Fruit fly (Drosophila melanogaster) whole organism, embryonic: Measurements from ENCODE around the gene Nrx-IV.
A peak's percentile ranks its signal among the peaks of the same experiment; 100 is the strongest.

ENCODE experiments used
- Blimp-1 ChIP-seq: fragments of 200-800 bp; sonication (Bioruptor generic); optimal IDR thresholded peaks from 3 replicates; lab custom pipeline; 2018; ENCODE audit warnings: missing biosample characterization, missing genetic modification characterization, mild to moderate bottlenecking, moderate library complexity, missing genetic modification reagents
- CG10209 ChIP-seq: fragments of 200-800 bp; sonication (Bioruptor generic); optimal IDR thresholded peaks from 3 replicates; lab custom pipeline; 2017; ENCODE audit warnings: missing biosample characterization, mild to moderate bottlenecking, missing genetic modification characterization, missing genetic modification reagents
- CG12219 ChIP-seq: fragments of 200-800 bp; sonication (Bioruptor generic); optimal IDR thresholded peaks from 3 replicates; lab custom pipeline; 2018; ENCODE audit warnings: missing biosample characterization, mild to moderate bottlenecking, missing genetic modification characterization
- CG1529 ChIP-seq: fragments of 200-800 bp; sonication (Bioruptor generic); optimal IDR thresholded peaks from 3 replicates; lab custom pipeline; 2018; ENCODE audit warnings: missing biosample characterization, missing genetic modification characterization
- CG17186 ChIP-seq: fragments of 200-800 bp; sonication (Bioruptor generic); optimal IDR thresholded peaks from 3 replicates; lab custom pipeline; 2017; ENCODE audit warnings: missing biosample characterization, missing genetic modification reagents, missing genetic modification characterization
- CG17328 ChIP-seq: fragments of 200-800 bp; sonication (Bioruptor generic); IDR thresholded peaks from 2 replicates; pipeline ENCODE4 v1.3.6; 2022; ENCODE audit warnings: missing biosample characterization, missing genetic modification characterization
- CG17361 ChIP-seq: fragments of 200-800 bp; sonication (Bioruptor generic); IDR thresholded peaks from 3 replicates; pipeline ENCODE4 v1.3.6; 2022; ENCODE audit warnings: missing biosample characterization, missing genetic modification characterization
- CG1792 ChIP-seq: fragments of 200-800 bp; sonication (Bioruptor generic); optimal IDR thresholded peaks from 2 replicates; lab custom pipeline; 2016; ENCODE audit warnings: missing biosample characterization, missing genetic modification characterization
- CG1832 ChIP-seq: fragments of 200-800 bp; sonication (Bioruptor generic); optimal IDR thresholded peaks from 2 replicates; lab custom pipeline; 2017; ENCODE audit warnings: missing biosample characterization, mild to moderate bottlenecking, missing genetic modification characterization, inconsistent platforms
- CG18764 ChIP-seq: fragments of 200-800 bp; sonication (Bioruptor generic); optimal IDR thresholded peaks from 3 replicates; lab custom pipeline; 2016; ENCODE audit warnings: missing biosample characterization, missing genetic modification characterization
- CG32767 ChIP-seq: fragments of 200-800 bp; sonication (Bioruptor generic); IDR thresholded peaks from 2 replicates; pipeline ENCODE4 v1.3.6; 2022; ENCODE audit warnings: missing biosample characterization, missing genetic modification characterization
- CG3281 ChIP-seq: fragments of 200-800 bp; sonication (Bioruptor generic); optimal IDR thresholded peaks from 3 replicates; lab custom pipeline; 2017; ENCODE audit warnings: missing biosample characterization, mild to moderate bottlenecking, missing genetic modification characterization
- CG34422 ChIP-seq: fragments of 200-800 bp; sonication (Bioruptor generic); IDR thresholded peaks from 3 replicates; pipeline ENCODE4 v1.3.6; 2022; ENCODE audit warnings: missing biosample characterization, missing genetic modification characterization
- CG3847 ChIP-seq: fragments of 200-800 bp; sonication (Bioruptor generic); IDR thresholded peaks from 2 replicates; pipeline ENCODE4 v1.3.6; 2022; ENCODE audit warnings: missing biosample characterization, missing genetic modification characterization
- CG43689 ChIP-seq: fragments of 200-800 bp; sonication (Bioruptor generic); IDR thresholded peaks from 2 replicates; pipeline ENCODE4 v1.3.6; 2022; ENCODE audit warnings: missing biosample characterization, missing genetic modification characterization
- CG4617 ChIP-seq: fragments of 200-800 bp; sonication (Bioruptor generic); optimal IDR thresholded peaks from 3 replicates; lab custom pipeline; 2016; ENCODE audit warnings: missing biosample characterization, missing genetic modification characterization, borderline replicate concordance
- CG4820 ChIP-seq: fragments of 200-800 bp; sonication (Bioruptor generic); optimal IDR thresholded peaks from 3 replicates; lab custom pipeline; 2016; ENCODE audit warnings: missing biosample characterization, missing genetic modification characterization
- CG6654 ChIP-seq: fragments of 200-800 bp; sonication (Bioruptor generic); optimal IDR thresholded peaks from 2 replicates; lab custom pipeline; 2017; ENCODE audit warnings: missing biosample characterization, mild to moderate bottlenecking, missing genetic modification characterization
- CG6765 ChIP-seq: fragments of 200-800 bp; sonication (Bioruptor generic); optimal IDR thresholded peaks from 3 replicates; lab custom pipeline; 2017; ENCODE audit warnings: missing biosample characterization, mild to moderate bottlenecking, missing genetic modification characterization
- CG7357 ChIP-seq: fragments of 200-800 bp; sonication (Bioruptor generic); IDR thresholded peaks from 3 replicates; pipeline ENCODE4 v1.3.6; 2022; ENCODE audit warnings: missing biosample characterization, missing genetic modification characterization
- CG8388 ChIP-seq: fragments of 200-800 bp; sonication (Bioruptor generic); optimal IDR thresholded peaks from 2 replicates; lab custom pipeline; 2019; ENCODE audit warnings: missing biosample characterization, mild to moderate bottlenecking, missing genetic modification characterization, moderate library complexity
- CTCF ChIP-seq: fragments of 200-800 bp; sonication (Bioruptor generic); optimal IDR thresholded peaks from 2 replicates; lab custom pipeline; 2017; ENCODE audit warnings: missing biosample characterization, mild to moderate bottlenecking, missing genetic modification characterization, moderate library complexity
- CrebB ChIP-seq: fragments of 200-800 bp; sonication (Bioruptor generic); optimal IDR thresholded peaks from 3 replicates; lab custom pipeline; 2018; ENCODE audit warnings: missing biosample characterization, mild to moderate bottlenecking, missing genetic modification characterization
- Dll ChIP-seq: fragments of 200-800 bp; sonication (Bioruptor generic); IDR thresholded peaks from 4 replicates; pipeline ENCODE4 v1.3.6; 2022; ENCODE audit warnings: missing biosample characterization, missing genetic modification characterization; ENCODE audit not compliant: partially characterized antibody
- Doc3 ChIP-seq: fragments of 200-800 bp; sonication (Bioruptor generic); IDR thresholded peaks from 3 replicates; pipeline ENCODE4 v1.3.6; 2022; ENCODE audit warnings: missing biosample characterization, missing genetic modification characterization; ENCODE audit not compliant: partially characterized antibody
- E2f1 ChIP-seq: fragments of 200-800 bp; sonication (Bioruptor generic); IDR thresholded peaks from 2 replicates; pipeline ENCODE4 v1.3.6; 2022; ENCODE audit warnings: missing biosample characterization, missing genetic modification characterization
- HLH3B ChIP-seq: fragments of 200-800 bp; sonication (Bioruptor generic); IDR thresholded peaks from 2 replicates; pipeline ENCODE4 v1.3.6; 2022; ENCODE audit warnings: missing biosample characterization, missing genetic modification characterization
- Hmx ChIP-seq: fragments of 200-800 bp; sonication (Bioruptor generic); optimal IDR thresholded peaks from 2 replicates; lab custom pipeline; 2016; ENCODE audit warnings: missing biosample characterization, missing genetic modification characterization
- Jarid2 ChIP-seq: fragments of 200-800 bp; sonication (Bioruptor generic); optimal IDR thresholded peaks from 3 replicates; lab custom pipeline; 2017; ENCODE audit warnings: mild to moderate bottlenecking, missing biosample characterization, missing genetic modification reagents, missing genetic modification characterization
- Lpt ChIP-seq: fragments of >200 bp; optimal IDR thresholded peaks from 2 replicates; lab custom pipeline; 2018; ENCODE audit warnings: missing biosample characterization, missing genetic modification characterization
- Mes4 ChIP-seq: fragments of 200-800 bp; sonication (Bioruptor generic); optimal IDR thresholded peaks from 2 replicates; lab custom pipeline; 2016; ENCODE audit warnings: missing biosample characterization, missing genetic modification characterization
- Nf-YC ChIP-seq: fragments of 200-800 bp; optimal IDR thresholded peaks from 3 replicates; lab custom pipeline; 2019; ENCODE audit warnings: missing biosample characterization, mild to moderate bottlenecking, missing genetic modification characterization, moderate library complexity
- Side ChIP-seq: fragments of 200-800 bp; sonication (Bioruptor generic); optimal IDR thresholded peaks from 2 replicates; lab custom pipeline; 2016; ENCODE audit warnings: missing biosample characterization, missing genetic modification characterization
- Sox100B ChIP-seq: fragments of 200-800 bp; sonication (Bioruptor generic); optimal IDR thresholded peaks from 3 replicates; lab custom pipeline; 2018; ENCODE audit warnings: missing biosample characterization, mild to moderate bottlenecking, missing genetic modification characterization
- Xrp1 ChIP-seq: fragments of 200-800 bp; sonication (Bioruptor generic); IDR thresholded peaks from 2 replicates; pipeline ENCODE4 v1.3.6; 2022; ENCODE audit warnings: missing biosample characterization, missing genetic modification characterization
- ac ChIP-seq: fragments of 200-800 bp; sonication (Bioruptor generic); optimal IDR thresholded peaks from 3 replicates; lab custom pipeline; 2017; ENCODE audit warnings: missing biosample characterization, mild to moderate bottlenecking, missing genetic modification characterization
- ash1 ChIP-seq: fragments of 200-800 bp; sonication (Bioruptor generic); optimal IDR thresholded peaks from 2 replicates; lab custom pipeline; 2018; ENCODE audit warnings: missing biosample characterization, mild to moderate bottlenecking, missing genetic modification characterization
- br ChIP-seq: fragments of >200 bp; optimal IDR thresholded peaks from 2 replicates; lab custom pipeline; 2017
- bsh ChIP-seq, 2 experiments: fragments of 200-800 bp; sonication (Bioruptor generic); optimal IDR thresholded peaks; 2 replicates each; lab custom pipeline; 2017 to 2018; ENCODE audit warnings: mild to moderate bottlenecking in 2 of 2, missing biosample characterization in 2 of 2, missing genetic modification characterization in 2 of 2, moderate library complexity in 1 of 2
- cas ChIP-seq: fragments of 200-800 bp; sonication (Bioruptor generic); IDR thresholded peaks from 2 replicates; pipeline ENCODE4 v1.3.6; 2022; ENCODE audit warnings: missing biosample characterization, missing genetic modification characterization
- cwo ChIP-seq: fragments of 200-800 bp; sonication (Bioruptor generic); optimal IDR thresholded peaks from 3 replicates; lab custom pipeline; 2017; ENCODE audit warnings: missing biosample characterization, missing genetic modification characterization, mild to moderate bottlenecking, moderate library complexity, missing genetic modification reagents
- dysf ChIP-seq: fragments of 200-800 bp; sonication (Bioruptor generic); IDR thresholded peaks from 3 replicates; pipeline ENCODE4 v1.3.6; 2022; ENCODE audit warnings: missing biosample characterization, missing genetic modification characterization
- fru ChIP-seq: fragments of >200 bp; optimal IDR thresholded peaks from 2 replicates; lab custom pipeline; 2017
- gce ChIP-seq: fragments of 200-800 bp; sonication (Bioruptor generic); IDR thresholded peaks from 3 replicates; pipeline ENCODE4 v1.3.6; 2022; ENCODE audit warnings: missing biosample characterization, missing genetic modification characterization
- hkb ChIP-seq, 2 experiments: fragments of 200-800 bp in 1 of 2; fragments of >200 bp in 1 of 2; sonication (Bioruptor generic) in 1 of 2; IDR thresholded peaks in 1 of 2; optimal IDR thresholded peaks in 1 of 2; 2 replicates each; pipeline versions ENCODE4 v1.3.6 to Lab custom; 2017 to 2022; ENCODE audit warnings: missing biosample characterization in 1 of 2, missing genetic modification characterization in 1 of 2
- mirr ChIP-seq: fragments of 200-800 bp; sonication (Bioruptor generic); optimal IDR thresholded peaks from 3 replicates; lab custom pipeline; 2018; ENCODE audit warnings: missing biosample characterization, mild to moderate bottlenecking, missing genetic modification characterization
- org-1 ChIP-seq: fragments of 200-800 bp; sonication (Bioruptor generic); optimal IDR thresholded peaks from 2 replicates; lab custom pipeline; 2017; ENCODE audit warnings: missing biosample characterization, missing genetic modification characterization
- ro ChIP-seq: fragments of 200-800 bp; sonication (Bioruptor generic); IDR thresholded peaks from 2 replicates; pipeline ENCODE4 v1.3.6; 2022; ENCODE audit warnings: missing biosample characterization, missing genetic modification characterization
- sqz ChIP-seq: fragments of 200-800 bp; sonication (Bioruptor generic); optimal IDR thresholded peaks from 3 replicates; lab custom pipeline; 2018; ENCODE audit warnings: missing biosample characterization, mild to moderate bottlenecking, missing genetic modification characterization
- stc ChIP-seq: fragments of 200-800 bp; sonication (Bioruptor generic); IDR thresholded peaks from 2 replicates; pipeline ENCODE4 v1.3.6; 2022; ENCODE audit warnings: missing biosample characterization, missing genetic modification characterization
- sug ChIP-seq: fragments of 200-800 bp; optimal IDR thresholded peaks from 2 replicates; lab custom pipeline; 2019; ENCODE audit warnings: missing biosample characterization, mild to moderate bottlenecking, missing genetic modification characterization, moderate library complexity
- zfh2 ChIP-seq: fragments of 200-800 bp; sonication (Bioruptor generic); optimal IDR thresholded peaks from 2 replicates; lab custom pipeline; 2016; ENCODE audit warnings: missing biosample characterization, missing genetic modification characterization

Nrx-IV gene

DNA sequence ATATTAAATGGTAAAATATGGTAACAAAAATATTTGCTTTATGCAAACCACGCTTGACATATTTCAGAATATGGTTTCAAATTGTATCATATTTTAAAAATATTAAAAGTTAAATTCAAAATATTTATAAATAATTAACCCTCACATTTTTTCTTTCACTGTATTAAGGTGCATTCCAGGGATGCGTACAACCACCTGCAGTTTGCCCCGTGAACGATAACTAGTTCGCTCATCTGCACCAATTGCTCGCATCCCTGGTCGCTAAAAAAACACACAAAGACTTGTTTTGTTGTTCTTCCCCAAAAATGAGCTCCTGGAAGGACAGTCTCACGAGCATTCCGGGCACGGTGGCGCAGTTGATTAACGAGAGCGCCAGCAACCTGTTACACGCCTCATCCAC lies 14.4 kb upstream of the Nrx-IV start, which contains the start of gene DEF8 (continued):
- TF ChIP-seq ac (GFP tag; lab: Kevin White, UChicago) (peak; percentile 25), CG34422 (GFP tag; lab: Robert Waterston, UW) (peak; percentile 86), ro (GFP tag; lab: Robert Waterston, UW) (peak; percentile 65), Jarid2 (GFP tag; lab: Kevin White, UChicago) (peak; percentile 47), CG10209 (GFP tag; lab: Kevin White, UChicago) (peak; percentile 80), CG6654 (GFP tag; lab: Kevin White, UChicago) (peak; percentile 11), dysf (GFP tag; lab: Robert Waterston, UW) (peak; percentile 84), hkb (optimal IDR thresholded peaks at IDR 0.05; lab: Kevin White, UChicago) (no peak), hkb (GFP tag; IDR thresholded peaks at IDR 0.05; lab: Robert Waterston, UW) (peak; percentile 89), Nf-YC (tag; lab: Kevin White, UChicago) (peak; percentile 73), gce (peak; percentile 89), CG3847 (peak; percentile 71), Sox100B (peak; percentile 88), CG3281 (peak; percentile 82), stc (GFP tag; lab: Robert Waterston, UW) (peak; percentile 91), CG8388 (GFP tag; lab: Kevin White, UChicago) (peak; percentile 77), org-1 (peak; percentile 31), CG32767 (GFP tag; lab: Robert Waterston, UW) (peak; percentile 82), sug (peak; percentile 68), CrebB (peak; percentile 75), CG4820 (GFP tag; lab: Kevin White, UChicago) (peak; percentile 71), CG7357 (no peak), CG4617 (peak; percentile 96), CG18764 (GFP tag; lab: Kevin White, UChicago) (peak; percentile 80), Dll (peak; percentile 49; the same call in 1 of the 4 replicates), Blimp-1 (GFP tag; lab: Kevin White, UChicago) (peak; percentile 90), Side (no peak), CG17328 (peak; percentile 93), sqz (GFP tag; lab: Kevin White, UChicago) (peak; percentile 85), Lpt (GFP tag; lab: Kevin White, UChicago) (no peak), br (no peak), E2f1 (GFP tag; lab: Robert Waterston, UW) (peak; percentile 78), cas (no peak), CG43689 (GFP tag; lab: Robert Waterston, UW) (peak; percentile 73), CG12219 (GFP tag; lab: Kevin White, UChicago) (peak; percentile 49), Doc3 (no peak), Hmx (GFP tag; lab: Kevin White, UChicago) (no peak), CTCF (GFP tag; lab: Kevin White, UChicago) (no peak), Mes4 (GFP tag; lab: Kevin White, UChicago) (peak; percentile 6), CG1832 (GFP tag; lab: Kevin White, UChicago) (no peak), mirr (GFP tag; lab: Kevin White, UChicago) (no peak), CG17361 (GFP tag; lab: Robert Waterston, UW) (peak; percentile 96), CG1792 (GFP tag; lab: Kevin White, UChicago) (no peak), HLH3B (GFP tag; lab: Robert Waterston, UW) (peak; percentile 94), CG6765 (GFP tag; lab: Kevin White, UChicago) (peak; percentile 82), zfh2 (GFP tag; lab: Kevin White, UChicago) (peak; percentile 2), fru (lab: Kevin White, UChicago) (no peak), CG1529 (GFP tag; lab: Kevin White, UChicago) (peak; percentile 57), cwo (GFP tag; lab: Kevin White, UChicago) (peak; percentile 74), bsh (GFP tag; optimal IDR thresholded peaks at IDR 0.05; lab: Kevin White, UChicago) (peak in 1 of 2 experiments; percentile 93), Xrp1 (GFP tag; lab: Robert Waterston, UW) (peak; percentile 94), ash1 (peak; percentile 11), CG17186 (GFP tag; lab: Kevin White, UChicago) (peak; percentile 82)
